Fruit fly (Drosophila melanogaster) whole organism, embryonic: ENCODE results near the gene CG42390.

ENCODE experiments used
- Asciz ChIP-seq: fragments of 200-800 bp; sonication (Bioruptor generic); optimal IDR thresholded peaks from 2 replicates; lab custom pipeline; 2017; ENCODE audit warnings: missing biosample characterization, mild to moderate bottlenecking, missing genetic modification characterization, missing genetic modification reagents
- Atf6 ChIP-seq: fragments of 200-800 bp; sonication (Bioruptor generic); IDR thresholded peaks from 2 replicates; pipeline ENCODE4 v1.3.6; 2022; ENCODE audit warnings: missing biosample characterization, missing genetic modification characterization
- B-H1 ChIP-seq: fragments of 200-800 bp; sonication (Bioruptor generic); IDR thresholded peaks from 3 replicates; pipeline ENCODE4 v1.3.6; 2022; ENCODE audit warnings: missing biosample characterization, missing genetic modification characterization
- BtbVII ChIP-seq: fragments of 200-800 bp; sonication (Bioruptor generic); optimal IDR thresholded peaks from 3 replicates; lab custom pipeline; 2017; ENCODE audit warnings: missing biosample characterization, mild to moderate bottlenecking, missing genetic modification characterization
- C15 ChIP-seq: fragments of 200-800 bp; sonication (Bioruptor generic); IDR thresholded peaks from 3 replicates; pipeline ENCODE4 v1.3.6; 2022; ENCODE audit warnings: missing biosample characterization, missing genetic modification characterization
- CG11085 ChIP-seq: fragments of 200-800 bp; sonication (Bioruptor generic); IDR thresholded peaks from 2 replicates; pipeline ENCODE4 v1.3.6; 2022; ENCODE audit warnings: missing biosample characterization, missing genetic modification characterization
- CG12071 ChIP-seq: fragments of 200-800 bp; sonication (Bioruptor generic); optimal IDR thresholded peaks from 3 replicates; lab custom pipeline; 2018; ENCODE audit warnings: missing biosample characterization, mild to moderate bottlenecking, missing genetic modification characterization
- CG12299 ChIP-seq: fragments of 200-800 bp; sonication (Bioruptor generic); optimal IDR thresholded peaks from 2 replicates; lab custom pipeline; 2018; ENCODE audit warnings: missing biosample characterization, mild to moderate bottlenecking, missing genetic modification characterization
- CG12659 ChIP-seq: fragments of 200-800 bp; sonication (Bioruptor generic); optimal IDR thresholded peaks from 3 replicates; lab custom pipeline; 2017; ENCODE audit warnings: mild to moderate bottlenecking, missing biosample characterization, missing genetic modification reagents, missing genetic modification characterization
- CG15514 ChIP-seq: fragments of 200-800 bp; sonication (Bioruptor generic); optimal IDR thresholded peaks from 3 replicates; lab custom pipeline; 2017; ENCODE audit warnings: missing biosample characterization, missing genetic modification characterization, mild to moderate bottlenecking, moderate library complexity, missing genetic modification reagents
- CG15696 ChIP-seq: fragments of 200-800 bp; sonication (Bioruptor generic); optimal IDR thresholded peaks from 2 replicates; lab custom pipeline; 2019; ENCODE audit warnings: missing biosample characterization, mild to moderate bottlenecking, missing genetic modification characterization, moderate library complexity
- CG18599 ChIP-seq: fragments of 200-800 bp; sonication (Bioruptor generic); optimal IDR thresholded peaks from 3 replicates; lab custom pipeline; 2017; ENCODE audit warnings: missing biosample characterization, missing genetic modification characterization, mild to moderate bottlenecking, moderate library complexity, missing genetic modification reagents
- CG2120 ChIP-seq: fragments of 200-800 bp; sonication (Bioruptor generic); optimal IDR thresholded peaks from 3 replicates; lab custom pipeline; 2016; ENCODE audit warnings: missing biosample characterization, missing genetic modification characterization
- CG3281 ChIP-seq: fragments of 200-800 bp; sonication (Bioruptor generic); optimal IDR thresholded peaks from 3 replicates; lab custom pipeline; 2017; ENCODE audit warnings: missing biosample characterization, mild to moderate bottlenecking, missing genetic modification characterization
- CG3838 ChIP-seq: fragments of 200-800 bp; sonication (Bioruptor generic); optimal IDR thresholded peaks from 3 replicates; lab custom pipeline; 2016; ENCODE audit warnings: missing biosample characterization, missing genetic modification characterization
- CG3847 ChIP-seq: fragments of 200-800 bp; sonication (Bioruptor generic); IDR thresholded peaks from 2 replicates; pipeline ENCODE4 v1.3.6; 2022; ENCODE audit warnings: missing biosample characterization, missing genetic modification characterization
- CG4424 ChIP-seq: fragments of 200-800 bp; sonication (Bioruptor generic); optimal IDR thresholded peaks from 3 replicates; lab custom pipeline; 2016; ENCODE audit warnings: missing biosample characterization, missing genetic modification characterization
- CG4820 ChIP-seq: fragments of 200-800 bp; sonication (Bioruptor generic); optimal IDR thresholded peaks from 3 replicates; lab custom pipeline; 2016; ENCODE audit warnings: missing biosample characterization, missing genetic modification characterization
- CG5180 ChIP-seq: fragments of 200-800 bp; sonication (Bioruptor generic); optimal IDR thresholded peaks from 3 replicates; lab custom pipeline; 2017; ENCODE audit warnings: missing biosample characterization, missing genetic modification characterization, mild to moderate bottlenecking, moderate library complexity, missing genetic modification reagents
- CG7271 ChIP-seq: fragments of 200-800 bp; sonication (Bioruptor generic); optimal IDR thresholded peaks from 2 replicates; lab custom pipeline; 2018; ENCODE audit warnings: missing biosample characterization, mild to moderate bottlenecking, missing genetic modification characterization, moderate library complexity
- CG8359 ChIP-seq: fragments of 200-800 bp; sonication (Bioruptor generic); optimal IDR thresholded peaks from 2 replicates; lab custom pipeline; 2017; ENCODE audit warnings: missing biosample characterization, mild to moderate bottlenecking, missing genetic modification characterization, borderline replicate concordance
- CG9215 ChIP-seq: fragments of 200-800 bp; sonication (Bioruptor generic); IDR thresholded peaks from 2 replicates; pipeline ENCODE4 v1.3.6; 2022; ENCODE audit warnings: missing biosample characterization, missing genetic modification characterization
- CG9437 ChIP-seq: fragments of 200-800 bp; sonication (Bioruptor generic); optimal IDR thresholded peaks from 2 replicates; lab custom pipeline; 2018; ENCODE audit warnings: missing biosample characterization, mild to moderate bottlenecking, missing genetic modification characterization
- Chrac-16 ChIP-seq: fragments of 200-800 bp; sonication (Bioruptor generic); optimal IDR thresholded peaks from 3 replicates; lab custom pipeline; 2016; ENCODE audit warnings: missing biosample characterization, missing genetic modification characterization
- Dad ChIP-seq: fragments of 200-800 bp; sonication (Bioruptor generic); optimal IDR thresholded peaks from 3 replicates; lab custom pipeline; 2016; ENCODE audit warnings: missing biosample characterization, missing genetic modification characterization
- Dbx ChIP-seq: fragments of 200-800 bp; sonication (Bioruptor generic); IDR thresholded peaks from 3 replicates; pipeline ENCODE4 v1.3.6; 2022; ENCODE audit warnings: missing biosample characterization, missing genetic modification characterization
- Doc2 ChIP-seq: fragments of 200-800 bp; sonication (Bioruptor generic); IDR thresholded peaks from 2 replicates; pipeline ENCODE4 v1.3.6; 2022; ENCODE audit warnings: missing biosample characterization, missing genetic modification characterization
- Meics ChIP-seq: fragments of 200-800 bp; sonication (Bioruptor generic); optimal IDR thresholded peaks from 2 replicates; lab custom pipeline; 2017; ENCODE audit warnings: missing biosample characterization, mild to moderate bottlenecking, missing genetic modification characterization
- NfI ChIP-seq: fragments of 200-800 bp; sonication (Bioruptor generic); optimal IDR thresholded peaks from 3 replicates; lab custom pipeline; 2018; ENCODE audit warnings: missing biosample characterization, mild to moderate bottlenecking, missing genetic modification characterization, moderate library complexity
- Ptx1 ChIP-seq: fragments of 200-800 bp; sonication (Bioruptor generic); IDR thresholded peaks from 2 replicates; pipeline ENCODE4 v1.3.6; 2022; ENCODE audit warnings: missing biosample characterization, missing genetic modification characterization
- amos ChIP-seq: fragments of 200-800 bp; sonication (Bioruptor generic); IDR thresholded peaks from 2 replicates; pipeline ENCODE4 v1.3.6; 2022; ENCODE audit warnings: missing biosample characterization, missing genetic modification characterization; ENCODE audit not compliant: partially characterized antibody
- az2 ChIP-seq: fragments of 200-800 bp; sonication (Bioruptor generic); optimal IDR thresholded peaks from 3 replicates; lab custom pipeline; 2016; ENCODE audit warnings: missing biosample characterization, missing genetic modification characterization
- ci ChIP-seq: fragments of 200-800 bp; sonication (Bioruptor generic); IDR thresholded peaks from 3 replicates; pipeline ENCODE4 v1.3.6; 2022; ENCODE audit warnings: missing biosample characterization, missing genetic modification characterization
- danr ChIP-seq: fragments of 200-800 bp; sonication (Bioruptor generic); IDR thresholded peaks from 2 replicates; pipeline ENCODE4 v1.3.6; 2022; ENCODE audit warnings: missing biosample characterization, missing genetic modification characterization
- en ChIP-seq: fragments of 200-800 bp; sonication (Bioruptor generic); optimal IDR thresholded peaks from 2 replicates; lab custom pipeline; 2016; ENCODE audit warnings: missing biosample characterization, missing genetic modification characterization
- exex ChIP-seq: fragments of 200-800 bp; sonication (Bioruptor generic); optimal IDR thresholded peaks from 4 replicates; lab custom pipeline; 2018; ENCODE audit warnings: missing biosample characterization, mild to moderate bottlenecking, missing genetic modification characterization, moderate library complexity
- eyg ChIP-seq: fragments of 200-800 bp; sonication (Bioruptor generic); optimal IDR thresholded peaks from 3 replicates; lab custom pipeline; 2016; ENCODE audit warnings: missing biosample characterization, missing genetic modification characterization
- fd3F ChIP-seq: fragments of 200-800 bp; sonication (Bioruptor generic); optimal IDR thresholded peaks from 2 replicates; lab custom pipeline; 2018; ENCODE audit warnings: missing biosample characterization, mild to moderate bottlenecking, missing genetic modification characterization, moderate library complexity
- hkb ChIP-seq, 2 experiments: fragments of 200-800 bp in 1 of 2; fragments of >200 bp in 1 of 2; sonication (Bioruptor generic) in 1 of 2; IDR thresholded peaks in 1 of 2; optimal IDR thresholded peaks in 1 of 2; 2 replicates each; pipeline versions ENCODE4 v1.3.6 to Lab custom; 2017 to 2022; ENCODE audit warnings: missing biosample characterization in 1 of 2, missing genetic modification characterization in 1 of 2
- lab ChIP-seq: fragments of 200-800 bp; sonication (Bioruptor generic); optimal IDR thresholded peaks from 3 replicates; lab custom pipeline; 2017; ENCODE audit warnings: missing biosample characterization, missing genetic modification characterization, mild to moderate bottlenecking, moderate library complexity, missing genetic modification reagents
- lilli ChIP-seq: fragments of 200-800 bp; sonication (Bioruptor generic); optimal IDR thresholded peaks from 3 replicates; lab custom pipeline; 2016; ENCODE audit warnings: missing biosample characterization, missing genetic modification characterization
- onecut ChIP-seq: fragments of 200-800 bp; sonication (Bioruptor generic); IDR thresholded peaks from 2 replicates; pipeline ENCODE4 v1.3.6; 2022; ENCODE audit warnings: missing biosample characterization, missing genetic modification characterization
- pho ChIP-seq: fragments of 200-800 bp; sonication (Bioruptor generic); optimal IDR thresholded peaks from 2 replicates; lab custom pipeline; 2016; ENCODE audit warnings: missing biosample characterization, missing genetic modification characterization
- psq ChIP-seq: fragments of 200-800 bp; sonication (Bioruptor generic); optimal IDR thresholded peaks from 2 replicates; lab custom pipeline; 2017; ENCODE audit warnings: missing biosample characterization, missing genetic modification characterization
- scrt ChIP-seq: fragments of 200-800 bp; sonication (Bioruptor generic); optimal IDR thresholded peaks from 2 replicates; lab custom pipeline; 2018; ENCODE audit warnings: missing biosample characterization, mild to moderate bottlenecking, missing genetic modification characterization, moderate library complexity
- sob ChIP-seq: fragments of 200-800 bp; sonication (Bioruptor generic); IDR thresholded peaks from 2 replicates; pipeline ENCODE4 v1.3.6; 2022; ENCODE audit warnings: missing biosample characterization, missing genetic modification characterization
- tap ChIP-seq: fragments of 200-800 bp; optimal IDR thresholded peaks from 3 replicates; lab custom pipeline; 2019; ENCODE audit warnings: missing biosample characterization, mild to moderate bottlenecking, missing genetic modification characterization, moderate library complexity
- trh ChIP-seq: fragments of 200-800 bp; sonication (Bioruptor generic); optimal IDR thresholded peaks from 2 replicates; lab custom pipeline; 2016; ENCODE audit warnings: missing biosample characterization, missing genetic modification characterization
- ttk ChIP-seq: fragments of 200-800 bp; sonication (Bioruptor generic); IDR thresholded peaks from 2 replicates; pipeline ENCODE4 v2.1.2; 2022; ENCODE audit warnings: missing biosample characterization, missing genetic modification characterization
- zfh1 ChIP-seq: fragments of 200-800 bp; sonication (Bioruptor generic); IDR thresholded peaks from 3 replicates; pipeline ENCODE4 v1.3.6; 2022; ENCODE audit warnings: missing biosample characterization, missing genetic modification characterization

CG42390 gene

DNA sequence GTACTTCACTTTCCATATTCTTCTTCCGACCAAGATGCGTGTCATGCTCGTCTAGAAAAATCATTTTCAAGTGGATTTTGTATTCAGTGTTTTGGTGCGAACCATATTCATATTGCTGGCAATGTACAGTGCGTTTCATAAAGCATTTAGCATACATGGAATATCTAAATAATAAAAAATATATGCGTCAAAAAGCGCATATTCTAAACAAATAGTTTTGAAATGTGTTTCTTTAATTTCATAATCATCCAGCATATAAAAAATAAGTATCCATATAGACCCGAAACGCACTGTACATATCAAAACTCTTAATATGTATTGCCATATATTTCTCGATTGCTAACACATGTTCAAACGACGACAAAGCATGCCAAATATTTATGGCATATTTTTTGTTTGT lies 1.4 kb downstream of the CG42390 start (continued):
- TF ChIP-seq BtbVII (GFP tag; lab: Kevin White, UChicago) (peak; percentile 25), CG8359 (GFP tag; lab: Kevin White, UChicago) (no peak), CG2120 (GFP tag; lab: Kevin White, UChicago) (peak; percentile 71), CG15696 (peak; percentile 17), CG7271 (tag; lab: Kevin White, UChicago) (peak; percentile 10), Dbx (GFP tag; lab: Robert Waterston, UW) (peak; percentile 80; the same call in 2 of the 3 replicates), Dad (GFP tag; lab: Kevin White, UChicago) (no peak), CG9215 (peak; percentile 68), tap (tag; lab: Kevin White, UChicago) (peak; percentile 54), lilli (GFP tag; lab: Kevin White, UChicago) (peak; percentile 34), pho (GFP tag; lab: Kevin White, UChicago) (peak; percentile 11), exex (peak; percentile 6), CG12659 (peak; percentile 51), Atf6 (GFP tag; lab: Robert Waterston, UW) (peak; percentile 81; the same call in 1 of the 2 replicates), az2 (peak; percentile 27), Asciz (peak; percentile 30), eyg (GFP tag; lab: Kevin White, UChicago) (peak; percentile 32), hkb (optimal IDR thresholded peaks at IDR 0.05; lab: Kevin White, UChicago) (no peak), hkb (GFP tag; IDR thresholded peaks at IDR 0.05; lab: Robert Waterston, UW) (peak; percentile 44; the same call in 1 of the 2 replicates), CG4424 (GFP tag; lab: Kevin White, UChicago) (peak; percentile 41), sob (GFP tag; lab: Robert Waterston, UW) (peak; percentile 79), Chrac-16 (peak; percentile 31), CG3847 (GFP tag; lab: Robert Waterston, UW) (peak; percentile 71), CG18599 (GFP tag; lab: Kevin White, UChicago) (peak; percentile 62), ttk (GFP tag; lab: Robert Waterston, UW) (peak; percentile 56), zfh1 (GFP tag; lab: Robert Waterston, UW) (no peak), lab (GFP tag; lab: Kevin White, UChicago) (peak; percentile 61), en (GFP tag; lab: Kevin White, UChicago) (no peak), NfI (GFP tag; lab: Kevin White, UChicago) (peak; percentile 44), amos (no peak), Doc2 (GFP tag; lab: Robert Waterston, UW) (no peak), Meics (peak; percentile 86), CG3838 (GFP tag; lab: Kevin White, UChicago) (no peak), danr (GFP tag; lab: Robert Waterston, UW) (0 out of 2 replicates have a peak, but pooled peaks have one; percentile 1), ci (no peak; the same call in 2 of the 3 replicates), CG4820 (GFP tag; lab: Kevin White, UChicago) (no peak), CG3281 (peak; percentile 86), fd3F (peak; percentile 55), CG11085 (GFP tag; lab: Robert Waterston, UW) (peak; percentile 74), C15 (GFP tag; lab: Robert Waterston, UW) (peak; percentile 45; the same call in 1 of the 3 replicates), CG5180 (GFP tag; lab: Kevin White, UChicago) (peak; percentile 29), psq (GFP tag; lab: Kevin White, UChicago) (no peak), trh (GFP tag; lab: Kevin White, UChicago) (peak; percentile 5), CG12299 (tag; lab: Kevin White, UChicago) (peak; percentile 9), CG15514 (GFP tag; lab: Kevin White, UChicago) (peak; percentile 29), B-H1 (GFP tag; lab: Robert Waterston, UW) (no peak; the same call in 2 of the 3 replicates), CG9437 (GFP tag; lab: Kevin White, UChicago) (peak; percentile 9), CG12071 (peak; percentile 69), onecut (GFP tag; lab: Robert Waterston, UW) (0 out of 2 replicates have a peak, but pooled peaks have one; percentile 14), scrt (peak; percentile 49), Ptx1 (peak; percentile 73)
